Fruit fly (Drosophila melanogaster) whole organism, wandering third instar larva: ENCODE measurements around the gene Sarm.

Experiments
- Dfd ChIP-seq: fragments of >200 bp; optimal IDR thresholded peaks from 2 replicates; lab custom pipeline; 2017; ENCODE audit warnings: missing biosample characterization, missing genetic modification characterization
- OdsH ChIP-seq: fragments of 200-800 bp; sonication (Bioruptor generic); optimal IDR thresholded peaks from 2 replicates; lab custom pipeline; 2016; ENCODE audit warnings: missing biosample characterization, mild to moderate bottlenecking, missing genetic modification characterization
- lola ChIP-seq: fragments of >200 bp; optimal IDR thresholded peaks from 2 replicates; lab custom pipeline; 2017; ENCODE audit warnings: missing biosample characterization, missing genetic modification characterization

- TF ChIP-seq OdsH (GFP tag; lab: Kevin White, UChicago) (no peak), lola (no peak), Dfd (GFP tag; lab: Kevin White, UChicago) (no peak)
These were observed 34.4 kb upstream of the Sarm start for dm6 chr3L:8029194-8029747.
